Worm (Caenorhabditis elegans): Measurements from ENCODE around the gene C27D9.2.

ce11 chrII:4715676-4716075, 41.0 kb downstream of the C27D9.2 start, which contains the start of gene F41C3.8:
- TF ChIP-seq tbp1 (GFP tag; optimal IDR thresholded peaks at IDR 0.05) (no peak), zim-3 (tag; optimal IDR thresholded peaks at IDR 0.05) (no peak), unc-62 (GFP tag; optimal IDR thresholded peaks at IDR 0.05) (no peak), snpc-4 (GFP tag; optimal IDR thresholded peaks at IDR 0.05) (no peak), snpc-4 (tag; optimal IDR thresholded peaks at IDR 0.05) (no peak)
